Fruit fly (Drosophila melanogaster) whole organism, pupa: ENCODE measurements around the gene CG14770.

Experiments used
- CG34367 ChIP-seq: fragments of 200-800 bp; sonication (Bioruptor generic); optimal IDR thresholded peaks from 2 replicates; lab custom pipeline; 2018; ENCODE audit warnings: missing biosample characterization, mild to moderate bottlenecking, missing genetic modification characterization
- CG4496 ChIP-seq: fragments of 200-800 bp; sonication (Bioruptor generic); IDR thresholded peaks from 3 replicates; pipeline ENCODE4 v1.3.6; 2022; ENCODE audit warnings: missing biosample characterization, missing genetic modification characterization
- CG8159 ChIP-seq: fragments of 200-800 bp; sonication (Bioruptor generic); optimal IDR thresholded peaks from 3 replicates; lab custom pipeline; 2018; ENCODE audit warnings: missing biosample characterization, mild to moderate bottlenecking, missing genetic modification characterization, moderate library complexity
- EcR ChIP-seq: fragments of 200-800 bp; sonication (Bioruptor generic); optimal IDR thresholded peaks from 3 replicates; lab custom pipeline; 2019; ENCODE audit warnings: missing biosample characterization, missing genetic modification characterization, mild to moderate bottlenecking, moderate library complexity, missing genetic modification reagents
- fd96Ca ChIP-seq: fragments of 200-800 bp; sonication (Bioruptor generic); IDR thresholded peaks from 3 replicates; pipeline ENCODE4 v1.3.6; 2022; ENCODE audit warnings: missing biosample characterization, missing genetic modification characterization

- peak; percentile 78 for TF ChIP-seq CG34367
- no peak for TF ChIP-seq EcR (GFP tag; lab: Kevin White, UChicago)
- peak; percentile 85 for TF ChIP-seq CG4496 (GFP tag; lab: Robert Waterston, UW)
- peak; percentile 83 for TF ChIP-seq CG8159 (tag; lab: Kevin White, UChicago)
- TF ChIP-seq fd96Ca (GFP tag; lab: Robert Waterston, UW), result peak; percentile 86
Observed at dm6 chrX:1398455-1399055, 29.5 kb downstream of the CG14770 start.
